Fruit fly (Drosophila melanogaster): ENCODE results near the gene Acp24A4.

Acp24A4 gene

DNA sequence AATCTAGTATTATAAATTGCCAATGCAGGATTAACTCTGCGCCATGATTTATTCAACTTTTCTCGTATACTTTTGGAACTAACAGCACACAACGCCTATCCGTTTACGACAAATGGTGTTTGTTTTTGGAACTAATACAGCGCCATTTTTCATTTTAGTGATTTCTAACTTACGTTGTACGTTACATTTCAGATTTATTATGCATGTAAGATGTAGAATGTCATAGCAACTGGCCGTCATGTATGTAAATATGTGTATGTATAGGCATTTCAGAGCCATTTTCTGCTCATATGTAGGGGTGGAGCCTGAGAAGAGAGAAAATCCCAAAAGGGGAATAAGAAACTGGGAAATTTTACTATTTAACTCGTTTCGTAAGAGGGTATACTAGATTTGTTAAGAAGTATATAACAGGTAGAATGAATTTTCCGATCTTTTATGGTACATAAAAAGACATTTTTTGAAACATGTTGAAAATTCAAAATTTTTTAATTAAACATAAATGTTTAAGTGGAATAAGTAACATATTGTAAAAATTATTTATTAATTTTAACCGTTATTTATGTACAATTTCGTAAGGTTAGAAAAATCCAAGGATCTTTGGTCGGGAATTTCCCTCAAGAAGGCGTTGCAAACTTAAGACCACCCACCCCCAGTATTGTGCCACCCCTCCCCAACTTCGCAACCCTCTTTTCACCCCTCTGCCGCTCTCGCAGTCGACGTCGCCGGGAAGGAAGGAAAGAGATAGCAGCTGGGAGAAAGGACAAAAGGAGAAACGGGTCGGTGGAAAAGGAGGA lies 36.2 kb downstream of the Acp24A4 start (continued):
- TF ChIP-seq wdn (GFP tag; IDR thresholded peaks at IDR 0.05) (no peak), Elba2 (GFP tag; optimal IDR thresholded peaks at IDR 0.05) (peak; percentile 34), NFAT (GFP tag; IDR thresholded peaks at IDR 0.05) (peak; percentile 48; the same call in 1 of the 2 replicates), CG7963 (GFP tag; IDR thresholded peaks at IDR 0.05; ENCODE audit: partially characterized antibody) (no peak), CG15011 (GFP tag; optimal IDR thresholded peaks at IDR 0.05) (no peak), btn (GFP tag; optimal IDR thresholded peaks at IDR 0.05) (no peak), Oaz (GFP tag; IDR thresholded peaks at IDR 0.05) (no peak), Taf1 (GFP tag; IDR thresholded peaks at IDR 0.05) (no peak), CG30020 (tag; optimal IDR thresholded peaks at IDR 0.05) (no peak), exex (tag; optimal IDR thresholded peaks at IDR 0.05) (no peak), CG10979 (tag; optimal IDR thresholded peaks at IDR 0.05) (peak; percentile 33), Poxn (GFP tag; IDR thresholded peaks at IDR 0.05) (no peak), gce (GFP tag; IDR thresholded peaks at IDR 0.05) (peak; percentile 53; the same call in 1 of the 3 replicates), dm (GFP tag; optimal IDR thresholded peaks at IDR 0.05) (peak; percentile 40), Ptx1 (GFP tag; IDR thresholded peaks at IDR 0.05) (peak; percentile 53), Hr51 (GFP tag; optimal IDR thresholded peaks at IDR 0.05) (peak in 1 of 2 experiments; percentile 19), pzg (GFP tag; optimal IDR thresholded peaks at IDR 0.05) (peak; percentile 31), Oli (tag; optimal IDR thresholded peaks at IDR 0.05) (no peak), danr (GFP tag; IDR thresholded peaks at IDR 0.05) (no peak), CG6683 (GFP tag; optimal IDR thresholded peaks at IDR 0.05) (no peak), nom (GFP tag; optimal IDR thresholded peaks at IDR 0.05) (no peak), sob (GFP tag; IDR thresholded peaks at IDR 0.05) (peak; percentile 74), HLH3B (GFP tag; IDR thresholded peaks at IDR 0.05) (peak; percentile 15; the same call in 1 of the 2 replicates), Sry-β (GFP tag; optimal IDR thresholded peaks at IDR 0.05) (no peak), Camta (GFP tag; optimal IDR thresholded peaks at IDR 0.05) (peak; percentile 16), CG10959 (GFP tag; IDR thresholded peaks at IDR 0.05) (no peak), Hr78 (GFP tag; optimal IDR thresholded peaks at IDR 0.05) (no peak), sqz (GFP tag; optimal IDR thresholded peaks at IDR 0.05) (no peak), pfk (GFP tag; optimal IDR thresholded peaks at IDR 0.05) (no peak), chif (GFP tag; optimal IDR thresholded peaks at IDR 0.05) (peak in 1 of 2 experiments; percentile 64), nerfin-2 (GFP tag; IDR thresholded peaks at IDR 0.05; ENCODE audit: partially characterized antibody) (no peak), sna (GFP tag; IDR thresholded peaks at IDR 0.05; ENCODE audit: partially characterized antibody) (no peak), zen (tag; optimal IDR thresholded peaks at IDR 0.05) (peak; percentile 81), caup (GFP tag; optimal IDR thresholded peaks at IDR 0.05; ENCODE audit: severe bottlenecking) (peak; percentile 27), PHDP (tag; optimal IDR thresholded peaks at IDR 0.05) (no peak), CG30403 (GFP tag; optimal IDR thresholded peaks at IDR 0.05) (peak; percentile 49), CG15269 (tag; optimal IDR thresholded peaks at IDR 0.05) (no peak), da (GFP tag; optimal IDR thresholded peaks at IDR 0.05) (peak; percentile 24), mirr (GFP tag; optimal IDR thresholded peaks at IDR 0.05) (peak; percentile 56), CG17328 (GFP tag; IDR thresholded peaks at IDR 0.05) (peak; percentile 51; the same call in 1 of the 2 replicates), ac (GFP tag; optimal IDR thresholded peaks at IDR 0.05) (no peak), CG17186 (GFP tag; optimal IDR thresholded peaks at IDR 0.05) (no peak), CG14710 (tag; optimal IDR thresholded peaks at IDR 0.05) (peak; percentile 51), Ada2b (GFP tag; IDR thresholded peaks at IDR 0.05) (no peak), CG8765 (GFP tag; IDR thresholded peaks at IDR 0.05) (no peak), CG9727 (GFP tag; optimal IDR thresholded peaks at IDR 0.05) (peak; percentile 16), cad (GFP tag; optimal IDR thresholded peaks at IDR 0.05) (no peak), sens (GFP tag) (peak; percentile 95), zf30C (GFP tag; optimal IDR thresholded peaks at IDR 0.05) (no peak)

All from whole organism, embryonic.